Worm (Caenorhabditis elegans): ENCODE results near the gene ergi-3.

Gene ergi-3

DNA sequence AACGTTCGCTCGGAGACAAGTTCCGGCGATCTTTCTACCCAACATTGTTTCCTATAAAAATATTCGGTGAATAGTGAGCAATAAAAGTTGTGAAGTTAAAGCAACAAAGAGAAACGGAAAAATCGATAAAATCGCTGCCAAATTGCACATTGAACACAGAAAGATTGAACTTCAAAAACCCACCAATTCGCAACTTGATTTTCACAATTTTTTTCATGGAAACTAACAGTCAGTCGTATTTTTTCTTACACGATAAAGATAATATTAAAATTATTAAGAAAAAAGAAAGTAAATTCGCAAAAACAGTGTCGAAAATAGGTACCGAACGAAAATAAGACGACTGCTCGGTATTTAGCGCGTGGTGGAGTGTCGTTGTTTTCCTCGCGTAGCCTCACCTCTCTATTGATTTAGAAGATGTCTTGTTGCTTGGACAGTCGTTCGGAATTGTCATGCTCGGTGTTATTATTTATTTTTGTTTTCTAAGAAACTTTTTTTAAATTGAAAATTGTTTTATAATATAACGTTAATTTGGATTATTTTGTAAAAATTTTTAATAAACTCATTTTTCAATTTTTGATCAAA lies 26.1 kb downstream of the ergi-3 start, which contains the start of gene gas-1:
Gene gas-1 (minus strand): TSS at position 51 of the 582 bp plus-strand sequence.
- peak; percentile 24 for TF ChIP-seq nhr-47 (tag; optimal IDR thresholded peaks at IDR 0.05)
- TF ChIP-seq nhr-71 (tag; optimal IDR thresholded peaks at IDR 0.05), result peak; percentile 20
- no peak for TF ChIP-seq fkh-4 (tag; optimal IDR thresholded peaks at IDR 0.05; ENCODE audit: borderline replicate concordance)
- no peak for TF ChIP-seq alr-1 (tag; optimal IDR thresholded peaks at IDR 0.05; ENCODE audit: borderline replicate concordance)
- TF ChIP-seq pax-3 (tag; optimal IDR thresholded peaks at IDR 0.05), result no peak
- peak in 1 of 2 experiments; percentile 9 for TF ChIP-seq efl-1 (optimal IDR thresholded peaks at IDR 0.05)
- peak in 1 of 2 experiments; percentile 7 for TF ChIP-seq efl-1 (GFP tag; optimal IDR thresholded peaks at IDR 0.05 in 1 of 2)
- no peak for TF ChIP-seq nhr-237 (tag; optimal IDR thresholded peaks at IDR 0.05)
- TF ChIP-seq skn-1 (tag; optimal IDR thresholded peaks at IDR 0.05), result no peak
- TF ChIP-seq elt-3 (tag; optimal IDR thresholded peaks at IDR 0.05), result peak in 1 of 6 experiments; percentile 26
- TF ChIP-seq nhr-90 (tag; optimal IDR thresholded peaks at IDR 0.05; ENCODE audit: poor library complexity), result peak; percentile 13
- no peak for TF ChIP-seq sox-4 (tag; optimal IDR thresholded peaks at IDR 0.05)
- peak; percentile 5 to 48 for TF ChIP-seq lin-35 (GFP tag; optimal IDR thresholded peaks at IDR 0.05)
- TF ChIP-seq lir-3 (tag; optimal IDR thresholded peaks at IDR 0.05; ENCODE audit: poor library complexity), result no peak
- peak; percentile 1 for TF ChIP-seq rnt-1 (tag; optimal IDR thresholded peaks at IDR 0.05)
- no peak for TF ChIP-seq aly-2 (tag; optimal IDR thresholded peaks at IDR 0.05)
- no peak for TF ChIP-seq blmp-1 (tag; optimal IDR thresholded peaks at IDR 0.05)
- TF ChIP-seq nhr-20 (tag; optimal IDR thresholded peaks at IDR 0.05), result peak; percentile 10
- peak; percentile 31 for TF ChIP-seq snu-23 (GFP tag; optimal IDR thresholded peaks at IDR 0.05)

DNA sequence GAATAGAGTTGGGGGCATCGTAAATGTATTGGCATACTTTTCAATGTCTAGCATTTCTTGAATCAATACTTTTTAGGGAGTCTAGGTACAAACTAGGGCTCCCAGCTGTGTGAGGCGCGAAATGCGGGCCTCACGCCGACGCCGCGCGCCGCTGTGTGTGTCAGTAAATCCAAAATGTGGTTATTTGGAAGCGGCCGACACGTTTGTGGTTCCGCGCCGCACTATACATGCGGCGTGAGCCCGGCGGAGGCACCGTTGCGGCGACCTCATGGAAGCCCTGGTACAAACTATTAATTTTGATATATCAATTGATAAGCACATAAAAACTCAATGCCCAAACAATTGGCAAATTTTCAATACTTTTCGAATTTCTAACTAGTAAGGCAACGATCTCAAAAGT lies 30.4 kb downstream of the ergi-3 start:
- TF ChIP-seq ceh-88 (GFP tag; IDR thresholded peaks at IDR 0.05), result no peak
- peak; percentile 30 for TF ChIP-seq snpc-4 (tag; optimal IDR thresholded peaks at IDR 0.05)
- no peak for TF ChIP-seq unc-130 (tag; optimal IDR thresholded peaks at IDR 0.05)

DNA sequence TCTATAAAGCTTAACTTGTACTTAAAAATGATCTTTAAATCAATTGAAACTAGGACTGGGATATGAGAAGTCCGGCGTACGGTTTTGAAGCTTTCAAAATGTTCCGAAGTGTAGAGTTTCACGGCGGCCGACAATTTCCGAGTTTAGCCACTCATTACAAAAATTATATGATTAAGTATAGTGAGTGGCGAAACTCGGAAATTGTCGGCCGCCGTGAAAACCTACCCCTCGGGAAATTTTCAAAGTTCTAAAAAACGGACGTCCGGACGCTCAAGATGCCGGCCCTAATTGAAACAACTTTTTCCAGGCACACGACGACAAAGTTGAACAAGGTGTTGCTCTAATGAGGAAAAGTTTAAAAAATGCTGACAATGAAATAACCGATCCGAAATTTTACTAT lies 31.4 kb downstream of the ergi-3 start:
- TF ChIP-seq C16A3.4 (tag; optimal IDR thresholded peaks at IDR 0.05) (no peak), ceh-90 (tag; optimal IDR thresholded peaks at IDR 0.05) (no peak), fkh-4 (tag; optimal IDR thresholded peaks at IDR 0.05; ENCODE audit: borderline replicate concordance) (no peak), zip-4 (GFP tag; optimal IDR thresholded peaks at IDR 0.05) (no peak), hlh-17 (GFP tag; optimal IDR thresholded peaks at IDR 0.05; ENCODE audit: borderline replicate concordance) (no peak), rnt-1 (tag; optimal IDR thresholded peaks at IDR 0.05) (no peak), ztf-4 (tag; optimal IDR thresholded peaks at IDR 0.05) (no peak), mdl-1 (tag; optimal IDR thresholded peaks at IDR 0.05) (no peak), isw-1 (GFP tag; IDR thresholded peaks at IDR 0.05) (no peak), mab-9 (GFP tag; IDR thresholded peaks at IDR 0.05) (no peak), unc-30 (tag; optimal IDR thresholded peaks at IDR 0.05) (no peak), elt-2 (tag; optimal IDR thresholded peaks at IDR 0.05) (no peak), unc-86 (tag; optimal IDR thresholded peaks at IDR 0.05) (no peak), lin-15B (tag; optimal IDR thresholded peaks at IDR 0.05) (no peak), egl-27 (tag; optimal IDR thresholded peaks at IDR 0.05) (no peak)

- TF ChIP-seq tlp-1 (tag; optimal IDR thresholded peaks at IDR 0.05), result no peak
- TF ChIP-seq nhr-11 (tag; optimal IDR thresholded peaks at IDR 0.05), result no peak
- TF ChIP-seq pax-3 (tag; optimal IDR thresholded peaks at IDR 0.05), result no peak
- no peak for TF ChIP-seq unc-62 (GFP tag; optimal IDR thresholded peaks at IDR 0.05)
- TF ChIP-seq mab-9 (GFP tag; IDR thresholded peaks at IDR 0.05), result no peak
- no peak for TF ChIP-seq C04F5.9 (tag; optimal IDR thresholded peaks at IDR 0.05)
- no peak for TF ChIP-seq lin-13 (GFP tag; optimal IDR thresholded peaks at IDR 0.05)
- TF ChIP-seq ets-5 (GFP tag; IDR thresholded peaks at IDR 0.05), result no peak
- no peak for TF ChIP-seq nhr-71 (tag; optimal IDR thresholded peaks at IDR 0.05)
- TF ChIP-seq aha-1 (tag; optimal IDR thresholded peaks at IDR 0.05), result no peak
- no peak for TF ChIP-seq sup-37 (GFP tag; optimal IDR thresholded peaks at IDR 0.05)
- no peak for TF ChIP-seq fkh-10 (GFP tag; optimal IDR thresholded peaks at IDR 0.05)
- no peak for TF ChIP-seq nhr-77 (tag; optimal IDR thresholded peaks at IDR 0.05)
- TF ChIP-seq fos-1 (tag; optimal IDR thresholded peaks at IDR 0.05), result no peak
- no peak for TF ChIP-seq ceh-82 (tag; optimal IDR thresholded peaks at IDR 0.05)
- no peak for TF ChIP-seq lsy-2 (tag; optimal IDR thresholded peaks at IDR 0.05)
- TF ChIP-seq dsc-1 (tag; optimal IDR thresholded peaks at IDR 0.05), result no peak
Observed at ce11 chrX:15576942-15577341, 39.6 kb downstream of the ergi-3 start, which contains the start of gene K09A9.6. TSS of gene K09A9.6 (plus strand) at chrX:15577242.
